Fruit fly (Drosophila melanogaster): Measurements from ENCODE around the gene Sfp24Bd.

The Sfp24Bd gene

DNA sequence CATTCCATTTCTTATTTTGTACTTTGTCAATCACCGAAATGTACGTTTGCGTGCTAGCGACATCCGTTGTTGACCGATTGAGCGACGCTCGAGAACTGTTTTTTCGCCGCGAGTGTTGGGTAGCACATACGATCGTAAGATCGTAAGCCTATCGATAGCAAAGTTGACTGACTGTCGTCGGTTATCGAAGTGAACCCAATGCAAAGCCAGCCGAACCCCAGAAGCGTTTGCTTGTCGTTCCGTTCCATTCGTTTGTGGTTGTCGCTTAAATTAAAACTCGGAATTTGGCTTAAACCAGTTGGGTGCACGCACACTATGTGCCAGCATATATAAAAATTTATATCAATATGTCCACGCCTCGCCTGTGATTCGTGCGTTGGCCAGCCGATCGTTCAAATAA lies 22.9 kb downstream of the Sfp24Bd start (continued):
- TF ChIP-seq Antp (GFP tag; optimal IDR thresholded peaks at IDR 0.05) (no peak), jumu (GFP tag; optimal IDR thresholded peaks at IDR 0.05) (no peak), Dll (GFP tag; IDR thresholded peaks at IDR 0.05; ENCODE audit: partially characterized antibody) (peak; percentile 53; the same call in 3 of the 4 replicates), insv (GFP tag; optimal IDR thresholded peaks at IDR 0.05) (no peak), Max (GFP tag; optimal IDR thresholded peaks at IDR 0.05) (no peak), Deaf1 (tag; optimal IDR thresholded peaks at IDR 0.05) (peak; percentile 65)

- TF ChIP-seq pzg (GFP tag; optimal IDR thresholded peaks at IDR 0.05) (no peak), abd-A (tag; optimal IDR thresholded peaks at IDR 0.05) (no peak), ap (GFP tag; IDR thresholded peaks at IDR 0.05) (no peak)
These were observed 23.6 kb downstream of the Sfp24Bd start for dm6 chr2L:3645339-3645738.

dm6 chr2L:3642148-3642920 lies 26.6 kb downstream of the Sfp24Bd start:
- TF ChIP-seq CG8281 (tag; optimal IDR thresholded peaks at IDR 0.05) (peak; percentile 71), CG10267 (tag; optimal IDR thresholded peaks at IDR 0.05) (no peak), Med (GFP tag) (peak; percentile 34), chinmo (GFP tag; IDR thresholded peaks at IDR 0.05; ENCODE audit: partially characterized antibody) (0 out of 4 replicates have a peak, but pooled peaks have one; percentile 51), CG9797 (GFP tag; optimal IDR thresholded peaks at IDR 0.05) (no peak), Ravus (GFP tag; IDR thresholded peaks at IDR 0.05) (no peak), Antp (GFP tag; optimal IDR thresholded peaks at IDR 0.05) (no peak), amos (GFP tag; IDR thresholded peaks at IDR 0.05; ENCODE audit: partially characterized antibody) (no peak), CG5245 (GFP tag; optimal IDR thresholded peaks at IDR 0.05) (no peak)

DNA sequence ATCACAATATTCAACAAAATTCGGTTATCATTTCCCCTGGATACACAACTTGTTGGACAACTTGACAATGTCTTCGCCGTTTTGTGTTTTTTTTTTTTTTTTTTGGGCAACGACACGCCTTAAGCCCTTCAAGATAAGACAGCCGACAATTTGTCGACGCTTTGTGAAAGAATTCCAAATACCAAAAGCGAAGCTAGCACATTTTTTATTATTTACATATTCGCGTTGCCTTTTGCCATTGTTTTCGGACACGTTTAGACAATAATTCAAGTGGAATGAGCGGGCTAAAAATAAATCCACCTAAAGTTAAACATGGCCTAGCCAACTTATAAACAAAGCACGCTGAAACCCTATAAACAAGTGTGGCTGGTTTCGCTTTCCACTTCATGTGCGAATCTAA lies 28.0 kb downstream of the Sfp24Bd start:
- TF ChIP-seq CG17328 (GFP tag; IDR thresholded peaks at IDR 0.05): no peak
- TF ChIP-seq ftz-f1 (GFP tag; optimal IDR thresholded peaks at IDR 0.05): no peak
- TF ChIP-seq Med (GFP tag): peak; percentile 40
- no peak for TF ChIP-seq ems (GFP tag; optimal IDR thresholded peaks at IDR 0.05)
- peak; percentile 6 for TF ChIP-seq lab (GFP tag; optimal IDR thresholded peaks at IDR 0.05)
- no peak for TF ChIP-seq CG18619 (GFP tag; optimal IDR thresholded peaks at IDR 0.05)
- no peak for TF ChIP-seq kni (GFP tag; optimal IDR thresholded peaks at IDR 0.05)
- peak; percentile 34 for TF ChIP-seq caup (GFP tag; optimal IDR thresholded peaks at IDR 0.05; ENCODE audit: severe bottlenecking)
- TF ChIP-seq sd (tag; optimal IDR thresholded peaks at IDR 0.05): peak; percentile 82
- peak in 1 of 2 experiments; percentile 24 for TF ChIP-seq Pdp1 (GFP tag; optimal IDR thresholded peaks at IDR 0.05)
- 0 out of 2 replicates have a peak, but pooled peaks have one; percentile 8 for TF ChIP-seq CG32772 (GFP tag; IDR thresholded peaks at IDR 0.05)
- TF ChIP-seq CG8290 (GFP tag; optimal IDR thresholded peaks at IDR 0.05): no peak
- TF ChIP-seq CG8290 (tag; optimal IDR thresholded peaks at IDR 0.05): peak in 1 of 2 experiments; percentile 31
- TF ChIP-seq sqz (GFP tag; optimal IDR thresholded peaks at IDR 0.05): peak; percentile 22
- no peak for TF ChIP-seq cato (GFP tag; optimal IDR thresholded peaks at IDR 0.05; ENCODE audit: borderline replicate concordance)
- no peak for TF ChIP-seq CG12391 (tag; optimal IDR thresholded peaks at IDR 0.05)
- no peak for TF ChIP-seq CG2120 (GFP tag; optimal IDR thresholded peaks at IDR 0.05)
- peak; percentile 42 for TF ChIP-seq cwo (GFP tag; optimal IDR thresholded peaks at IDR 0.05)
